Worm (Caenorhabditis elegans) whole organism, early embryonic: ENCODE results near the gene rnh-1.0.

Experiments
- B0310.2 ChIP-seq: sonication (generic microtip); optimal IDR thresholded peaks from 2 replicates; lab custom pipeline; 2016; ENCODE audit warnings: mild to moderate bottlenecking, missing genetic modification characterization, missing compliant biosample characterization
- aly-1 ChIP-seq: sonication (generic microtip); optimal IDR thresholded peaks from 2 replicates; lab custom pipeline; 2016; ENCODE audit warnings: missing genetic modification characterization, missing compliant biosample characterization
- ama-1 ChIP-seq: fragments of 150-350 bp; optimal IDR thresholded peaks from 2 replicates; lab custom pipeline; 2014
- ceh-13 ChIP-seq: fragments of 200-800 bp; sonication (Bioruptor generic); optimal IDR thresholded peaks from 2 replicates; lab custom pipeline; 2018; ENCODE audit warnings: mild to moderate bottlenecking, missing genetic modification characterization, missing compliant biosample characterization
- ceh-36 ChIP-seq: sonication (generic microtip); optimal IDR thresholded peaks from 2 replicates; lab custom pipeline; 2016; ENCODE audit warnings: missing genetic modification characterization, inconsistent platforms, missing compliant biosample characterization
- ets-7 ChIP-seq: sonication (generic microtip); optimal IDR thresholded peaks from 2 replicates; lab custom pipeline; 2016; ENCODE audit warnings: missing genotype, missing genetic modification characterization, missing compliant biosample characterization
- flt-1 ChIP-seq: fragments of 200-800 bp; sonication (Bioruptor generic); IDR thresholded peaks from 2 replicates; pipeline ENCODE4 v1.3.6; 2022; ENCODE audit warnings: missing genetic modification characterization, missing compliant biosample characterization
- hmbx-1 ChIP-seq: sonication (generic microtip); optimal IDR thresholded peaks from 2 replicates; lab custom pipeline; 2016; ENCODE audit warnings: mild to moderate bottlenecking, missing genetic modification characterization, missing compliant biosample characterization
- hmg-4 ChIP-seq: fragments of 200-800 bp; sonication (Bioruptor generic); optimal IDR thresholded peaks from 2 replicates; lab custom pipeline; 2018; ENCODE audit warnings: mild to moderate bottlenecking, missing genetic modification characterization, missing compliant biosample characterization
- sea-1 ChIP-seq: fragments of 200-800 bp; sonication (Bioruptor generic); conservative IDR thresholded peaks from 2 replicates; pipeline ENCODE4 v1.3.6; 2022; ENCODE audit warnings: missing genetic modification characterization, missing compliant biosample characterization
- tbx-11 ChIP-seq: fragments of 200-800 bp; sonication (Bioruptor generic); IDR thresholded peaks from 2 replicates; pipeline ENCODE4 v1.3.6; 2022; ENCODE audit warnings: missing genetic modification characterization, missing compliant biosample characterization
- tbx-37 ChIP-seq: fragments of 200-800 bp; sonication (Bioruptor generic); conservative IDR thresholded peaks from 2 replicates; pipeline ENCODE4 v1.3.6; 2022; ENCODE audit warnings: missing genetic modification reagents, missing genetic modification characterization, missing compliant biosample characterization
- tra-4 ChIP-seq: sonication (generic microtip); optimal IDR thresholded peaks from 2 replicates; lab custom pipeline; 2017; ENCODE audit warnings: missing genetic modification characterization, missing compliant biosample characterization

DNA sequence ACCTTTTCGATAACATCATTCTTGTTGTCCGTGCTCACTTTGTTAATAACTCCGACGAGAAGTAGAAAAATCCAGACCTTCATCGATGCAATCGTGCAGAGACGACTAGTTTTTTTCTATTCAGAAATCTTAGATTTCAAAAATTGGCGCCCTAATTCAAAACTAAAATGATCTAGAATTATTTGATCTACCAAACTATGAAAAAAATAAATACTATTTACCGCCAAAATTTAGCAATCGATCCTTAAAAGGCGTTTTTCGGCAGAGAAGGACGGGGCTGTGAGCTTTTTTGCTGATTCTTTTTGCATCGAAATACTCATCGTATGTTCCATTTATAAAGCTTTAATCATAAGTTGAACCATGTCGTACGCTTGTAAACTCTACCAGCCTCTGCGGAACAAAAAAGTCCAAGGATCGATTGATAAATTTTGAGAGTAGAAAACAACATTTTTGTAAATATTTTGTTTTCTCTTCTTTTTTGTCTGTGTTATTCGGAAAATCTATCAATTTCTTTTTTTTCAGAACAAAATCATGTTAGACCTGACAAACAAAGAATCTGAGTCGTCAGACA lies 45.7 kb upstream of the rnh-1.0 start, which contains the start of the genes try-1 and zyg-12:
- TF ChIP-seq hmg-4 (GFP tag; lab: Kevin White, UChicago) (no peak), ceh-36 (no peak), tbx-11 (GFP tag; lab: Robert Waterston, UW) (no peak), ceh-13 (GFP tag; lab: Kevin White, UChicago) (no peak), tra-4 (tag; lab: Kevin White, UChicago) (no peak), flt-1 (GFP tag; lab: Robert Waterston, UW) (no peak), sea-1 (no peak), ama-1 (lab: Kevin White, UChicago) (no peak), aly-1 (tag; lab: Kevin White, UChicago) (no peak), B0310.2 (tag; lab: Kevin White, UChicago) (no peak), tbx-37 (GFP tag; lab: Robert Waterston, UW) (no peak), hmbx-1 (tag; lab: Kevin White, UChicago) (no peak), ets-7 (no peak)
